Worm (Caenorhabditis elegans) whole organism, mixed stage, embryonic: ENCODE measurements around the gene F54C8.6.

ENCODE experiments used
- M03D4.4 ChIP-seq: sonication (generic microtip); optimal IDR thresholded peaks from 2 replicates; lab custom pipeline; 2017; ENCODE audit warnings: mild to moderate bottlenecking, missing genetic modification characterization, missing compliant biosample characterization
- bed-3 ChIP-seq: fragments of 200-800 bp; sonication (Bioruptor generic); optimal IDR thresholded peaks from 3 replicates; lab custom pipeline; 2018; ENCODE audit warnings: mild to moderate bottlenecking, missing genetic modification characterization, moderate library complexity, missing compliant biosample characterization
- blmp-1 ChIP-seq: fragments of 150-350 bp; optimal IDR thresholded peaks from 2 replicates; lab custom pipeline; 2014; ENCODE audit warnings: missing biosample characterization, missing genetic modification characterization
- ceh-39 ChIP-seq: fragments of 150-350 bp; optimal IDR thresholded peaks from 2 replicates; lab custom pipeline; 2014; ENCODE audit warnings: missing biosample characterization, missing genetic modification characterization
- ceh-43 ChIP-seq: fragments of 200-800 bp; sonication (Bioruptor generic); optimal IDR thresholded peaks from 2 replicates; lab custom pipeline; 2018; ENCODE audit warnings: mild to moderate bottlenecking, missing genetic modification characterization, moderate library complexity, missing compliant biosample characterization
- ceh-83 ChIP-seq: fragments of 200-800 bp; sonication (Bioruptor generic); optimal IDR thresholded peaks from 2 replicates; lab custom pipeline; 2018; ENCODE audit warnings: mild to moderate bottlenecking, missing genetic modification characterization, missing compliant biosample characterization
- ces-1 ChIP-seq: fragments of 150-350 bp; optimal IDR thresholded peaks from 2 replicates; lab custom pipeline; 2014; ENCODE audit warnings: missing biosample characterization, missing genetic modification reagents, missing genetic modification characterization
- cnd-1 ChIP-seq: fragments of 200-800 bp; sonication (Bioruptor generic); optimal IDR thresholded peaks from 2 replicates; lab custom pipeline; 2018; ENCODE audit warnings: mild to moderate bottlenecking, missing genetic modification characterization, missing compliant biosample characterization
- drap-1 ChIP-seq: fragments of 200-800 bp; sonication (Bioruptor generic); optimal IDR thresholded peaks from 3 replicates; lab custom pipeline; 2018; ENCODE audit warnings: mild to moderate bottlenecking, missing genetic modification characterization, missing compliant biosample characterization
- elt-1 ChIP-seq: sonication (generic microtip); optimal IDR thresholded peaks from 2 replicates; lab custom pipeline; 2017; ENCODE audit warnings: missing genetic modification characterization, mild to moderate bottlenecking, missing compliant biosample characterization, antibody characterized with exemption, moderate library complexity, borderline replicate concordance; ENCODE audit not compliant: insufficient read depth
- elt-3 ChIP-seq: fragments of 150-350 bp; optimal IDR thresholded peaks from 2 replicates; lab custom pipeline; 2014; ENCODE audit warnings: missing biosample characterization, missing genetic modification characterization
- flh-1 ChIP-seq: fragments of 200-800 bp; sonication (Bioruptor generic); optimal IDR thresholded peaks from 2 replicates; lab custom pipeline; 2018; ENCODE audit warnings: mild to moderate bottlenecking, missing genetic modification characterization, moderate library complexity, missing compliant biosample characterization
- ham-2 ChIP-seq: fragments of 200-800 bp; sonication (Bioruptor generic); optimal IDR thresholded peaks from 2 replicates; lab custom pipeline; 2018; ENCODE audit warnings: mild to moderate bottlenecking, missing genetic modification characterization, missing compliant biosample characterization
- hlh-1 ChIP-seq: fragments of 150-350 bp; optimal IDR thresholded peaks from 2 replicates; lab custom pipeline; 2014; ENCODE audit warnings: missing biosample characterization, missing genetic modification reagents, missing genetic modification characterization
- lin-13 ChIP-seq: fragments of 150-350 bp; optimal IDR thresholded peaks from 2 replicates; lab custom pipeline; 2014; ENCODE audit warnings: missing biosample characterization, missing genetic modification characterization
- lin-32 ChIP-seq: fragments of 200-800 bp; sonication (Bioruptor generic); optimal IDR thresholded peaks from 2 replicates; lab custom pipeline; 2018; ENCODE audit warnings: mild to moderate bottlenecking, missing genetic modification characterization, missing compliant biosample characterization
- lsy-2 ChIP-seq: fragments of 150-350 bp; optimal IDR thresholded peaks from 2 replicates; lab custom pipeline; 2014; ENCODE audit warnings: missing biosample characterization, missing genetic modification characterization
- mab-5 ChIP-seq: fragments of 150-350 bp; optimal IDR thresholded peaks from 2 replicates; lab custom pipeline; 2014; ENCODE audit warnings: missing biosample characterization, missing genetic modification characterization
- mep-1 ChIP-seq: fragments of 150-350 bp; optimal IDR thresholded peaks from 2 replicates; lab custom pipeline; 2017; ENCODE audit warnings: missing biosample characterization, missing genetic modification reagents, missing genetic modification characterization, inconsistent platforms
- mls-2 ChIP-seq: sonication (generic microtip); optimal IDR thresholded peaks from 2 replicates; lab custom pipeline; 2016; ENCODE audit warnings: mild to moderate bottlenecking, missing genetic modification characterization, moderate library complexity, missing compliant biosample characterization
- nhr-12 ChIP-seq: fragments of 150-350 bp; optimal IDR thresholded peaks from 2 replicates; lab custom pipeline; 2014; ENCODE audit warnings: missing biosample characterization, missing genetic modification characterization
- nhr-2 ChIP-seq: fragments of 150-350 bp; optimal IDR thresholded peaks from 2 replicates; lab custom pipeline; 2014; ENCODE audit warnings: missing biosample characterization, missing genetic modification characterization
- nhr-237 ChIP-seq: fragments of 150-350 bp; optimal IDR thresholded peaks from 2 replicates; lab custom pipeline; 2014; ENCODE audit warnings: missing biosample characterization, missing genetic modification characterization
- nhr-28 ChIP-seq: fragments of 150-350 bp; optimal IDR thresholded peaks from 2 replicates; lab custom pipeline; 2014; ENCODE audit warnings: missing biosample characterization, missing genetic modification characterization
- nhr-76 ChIP-seq: sonication (generic microtip); optimal IDR thresholded peaks from 2 replicates; lab custom pipeline; 2017; ENCODE audit warnings: missing biosample characterization, missing genetic modification characterization
- pha-4 ChIP-seq: fragments of 150-350 bp; optimal IDR thresholded peaks from 2 replicates; lab custom pipeline; 2018; ENCODE audit warnings: missing biosample characterization, missing genetic modification reagents, missing genetic modification characterization
- sem-2 ChIP-seq: fragments of 200-800 bp; sonication (Bioruptor generic); optimal IDR thresholded peaks from 2 replicates; lab custom pipeline; 2018; ENCODE audit warnings: mild to moderate bottlenecking, missing genetic modification characterization, missing compliant biosample characterization
- snpc-4 ChIP-seq: fragments of 150-350 bp; optimal IDR thresholded peaks from 2 replicates; lab custom pipeline; 2014; ENCODE audit warnings: missing biosample characterization, missing genetic modification characterization
- sptf-1 ChIP-seq: sonication (generic microtip); optimal IDR thresholded peaks from 2 replicates; lab custom pipeline; 2017; ENCODE audit warnings: mild to moderate bottlenecking, missing genetic modification characterization, moderate library complexity, missing compliant biosample characterization
- tbx-8 ChIP-seq: fragments of 200-800 bp; sonication (Bioruptor generic); optimal IDR thresholded peaks from 2 replicates; lab custom pipeline; 2018; ENCODE audit warnings: mild to moderate bottlenecking, missing genetic modification characterization, moderate library complexity, missing compliant biosample characterization
- unc-120 ChIP-seq: sonication (generic microtip); optimal IDR thresholded peaks from 2 replicates; lab custom pipeline; 2017; ENCODE audit warnings: missing genetic modification characterization, missing compliant biosample characterization; ENCODE audit not compliant: poor library complexity, severe bottlenecking
- unc-39 ChIP-seq: fragments of 150-350 bp; optimal IDR thresholded peaks from 2 replicates; lab custom pipeline; 2014; ENCODE audit warnings: missing biosample characterization, missing genetic modification characterization
- unc-62 ChIP-seq: fragments of 150-350 bp; optimal IDR thresholded peaks from 2 replicates; lab custom pipeline; 2014; ENCODE audit warnings: missing biosample characterization, missing genetic modification reagents, missing genetic modification characterization
- zip-8 ChIP-seq: fragments of 150-350 bp; optimal IDR thresholded peaks from 2 replicates; lab custom pipeline; 2014; ENCODE audit warnings: missing biosample characterization, missing genetic modification characterization
- ztf-11 ChIP-seq: fragments of 150-350 bp; optimal IDR thresholded peaks from 2 replicates; lab custom pipeline; 2014; ENCODE audit warnings: missing biosample characterization, missing genetic modification characterization

F54C8.6 gene

DNA sequence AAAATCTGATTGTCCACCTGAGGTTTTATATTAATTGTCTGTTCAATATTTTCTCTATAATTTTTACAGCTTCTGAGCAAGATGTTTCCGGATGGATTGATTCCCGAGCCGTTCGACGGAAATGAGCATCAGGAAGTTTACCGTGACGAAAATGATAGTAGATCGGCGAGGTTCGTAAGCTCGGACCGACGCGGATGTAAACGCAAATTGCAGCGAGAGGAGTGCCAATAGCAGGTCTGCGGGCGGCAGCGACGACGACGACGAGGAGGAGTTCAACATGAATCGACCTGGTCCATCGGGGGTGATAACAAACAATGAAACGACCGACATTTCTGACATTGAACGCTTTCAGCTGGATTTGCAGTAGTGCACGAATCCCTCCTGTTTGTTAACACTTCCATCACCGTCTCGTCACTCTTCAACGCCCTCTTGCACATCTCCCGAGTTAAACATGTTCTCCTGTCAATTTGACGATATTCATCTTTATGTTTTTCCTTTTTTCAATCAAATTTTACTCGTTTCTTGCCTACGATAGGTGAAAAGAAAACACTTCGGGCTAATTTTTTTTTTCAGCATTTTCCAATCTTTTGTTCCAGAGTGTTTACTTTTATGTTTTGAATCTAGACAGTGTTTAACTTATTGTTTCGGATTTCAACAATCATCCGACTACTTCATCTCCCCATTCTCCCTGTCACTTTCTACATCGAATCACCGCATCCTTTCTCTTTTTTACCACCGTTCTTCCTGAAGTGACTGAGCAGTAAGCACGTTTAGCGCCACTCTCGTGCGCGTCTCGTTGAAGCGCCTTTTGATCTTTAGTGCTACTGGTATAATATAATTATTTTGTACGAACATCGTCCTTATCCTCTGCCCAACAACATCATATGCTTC, 12.4 kb upstream of the F54C8.6 start:
- TF ChIP-seq flh-1 (GFP tag; lab: Kevin White, UChicago): no peak
- TF ChIP-seq mls-2: no peak
- TF ChIP-seq nhr-237: no peak
- TF ChIP-seq M03D4.4 (tag; lab: Kevin White, UChicago): no peak
- no peak for TF ChIP-seq lsy-2 (tag; lab: Kevin White, UChicago)
- no peak for TF ChIP-seq sptf-1 (tag; lab: Kevin White, UChicago)
- no peak for TF ChIP-seq lin-13 (tag; lab: Kevin White, UChicago)
- TF ChIP-seq cnd-1: no peak
- TF ChIP-seq ces-1 (GFP tag; lab: Kevin White, UChicago): no peak

DNA sequence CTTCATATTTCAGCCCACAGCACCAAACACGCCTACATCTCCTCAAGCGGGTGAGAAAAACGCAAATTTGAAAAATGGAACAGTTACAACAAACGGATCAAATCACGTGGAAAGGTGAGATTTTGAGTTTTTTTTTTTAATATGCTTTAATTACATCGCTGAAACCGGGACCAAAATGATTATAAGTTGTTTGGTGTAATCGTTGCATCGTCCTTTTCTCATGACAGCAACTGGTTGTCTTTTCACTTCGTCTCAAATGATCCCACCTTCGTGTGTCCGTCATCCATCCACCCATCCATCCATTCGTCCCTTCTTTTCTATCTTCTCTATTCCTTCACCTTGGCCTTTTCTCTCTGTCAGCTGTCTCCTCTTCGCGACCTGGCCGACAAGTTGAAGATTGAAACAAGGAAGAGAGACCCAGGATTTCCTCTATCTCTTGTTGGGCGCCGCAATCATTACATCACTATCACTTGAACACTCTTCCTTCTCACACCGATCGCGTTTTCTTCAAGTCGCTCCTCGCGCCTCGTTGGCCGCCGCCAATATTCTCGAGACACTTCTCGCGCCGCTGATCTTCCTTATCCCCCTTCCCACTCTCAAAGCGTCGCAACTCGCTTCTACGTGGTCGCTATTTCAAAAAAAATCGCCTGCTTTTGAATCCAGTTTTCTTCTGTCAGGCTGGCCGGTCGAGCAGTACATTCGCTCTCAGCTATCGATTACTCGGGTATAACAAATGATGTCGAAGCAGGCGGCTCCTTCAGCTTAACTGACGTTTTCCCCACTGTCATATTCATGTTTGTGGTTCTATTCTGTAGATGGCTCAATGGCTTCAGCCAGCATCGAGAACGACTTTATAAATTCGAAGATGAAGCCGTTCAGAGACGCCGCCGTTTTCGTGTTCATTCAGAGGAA, 7.7 kb upstream of the F54C8.6 start:
- TF ChIP-seq sptf-1 (tag; lab: Kevin White, UChicago): no peak
- TF ChIP-seq nhr-237: no peak
- no peak for TF ChIP-seq M03D4.4 (tag; lab: Kevin White, UChicago)
- TF ChIP-seq elt-3 (tag; lab: Kevin White, UChicago): no peak
- TF ChIP-seq flh-1 (GFP tag; lab: Kevin White, UChicago): no peak
- no peak for TF ChIP-seq mep-1 (tag; lab: Kevin White, UChicago)
- no peak for TF ChIP-seq ces-1 (GFP tag; lab: Kevin White, UChicago)
- TF ChIP-seq mab-5 (tag; lab: Kevin White, UChicago): no peak
- no peak for TF ChIP-seq nhr-28 (tag; lab: Kevin White, UChicago)
- no peak for TF ChIP-seq blmp-1
- no peak for TF ChIP-seq lin-32 (GFP tag; lab: Kevin White, UChicago)
- TF ChIP-seq unc-62 (GFP tag; lab: Kevin White, UChicago): peak; percentile 89
- TF ChIP-seq unc-120 (tag; lab: Kevin White, UChicago): peak; percentile 57
- TF ChIP-seq hlh-1 (tag; lab: Kevin White, UChicago): peak; percentile 88
- TF ChIP-seq zip-8 (tag; lab: Kevin White, UChicago): no peak
- TF ChIP-seq tbx-8 (GFP tag; lab: Kevin White, UChicago): no peak
- TF ChIP-seq ztf-11 (tag; lab: Kevin White, UChicago): no peak
- TF ChIP-seq, all 35 proteins: peak for 3

- no peak for TF ChIP-seq ceh-83 (GFP tag; lab: Kevin White, UChicago)
- TF ChIP-seq cnd-1: peak; percentile 18
- TF ChIP-seq elt-3 (tag; lab: Kevin White, UChicago): no peak
- peak; percentile 79 for TF ChIP-seq mep-1 (tag; lab: Kevin White, UChicago)
- TF ChIP-seq zip-8 (tag; lab: Kevin White, UChicago): no peak
- peak; percentile 96 for TF ChIP-seq lsy-2 (tag; lab: Kevin White, UChicago)
- TF ChIP-seq nhr-237: peak; percentile 7
- no peak for TF ChIP-seq ztf-11 (tag; lab: Kevin White, UChicago)
- TF ChIP-seq ces-1 (GFP tag; lab: Kevin White, UChicago): peak; percentile 45
- TF ChIP-seq drap-1 (GFP tag; lab: Kevin White, UChicago): peak; percentile 28
- TF ChIP-seq hlh-1 (tag; lab: Kevin White, UChicago): peak; percentile 3
- peak; percentile 81 for TF ChIP-seq pha-4
- no peak for TF ChIP-seq sem-2 (GFP tag; lab: Kevin White, UChicago)
- peak; percentile 36 for TF ChIP-seq mls-2
- TF ChIP-seq sptf-1 (tag; lab: Kevin White, UChicago): peak; percentile 69
- peak; percentile 30 for TF ChIP-seq unc-62 (GFP tag; lab: Kevin White, UChicago)
- no peak for TF ChIP-seq ceh-43
- TF ChIP-seq tbx-8 (GFP tag; lab: Kevin White, UChicago): no peak
- TF ChIP-seq mab-5 (tag; lab: Kevin White, UChicago): no peak
- TF ChIP-seq blmp-1: no peak
- TF ChIP-seq unc-120 (tag; lab: Kevin White, UChicago): peak; percentile 50
- no peak for TF ChIP-seq unc-39 (tag; lab: Kevin White, UChicago)
- peak; percentile 40 for TF ChIP-seq lin-13 (tag; lab: Kevin White, UChicago)
- TF ChIP-seq snpc-4: no peak
- no peak for TF ChIP-seq M03D4.4 (tag; lab: Kevin White, UChicago)
- TF ChIP-seq lin-32 (GFP tag; lab: Kevin White, UChicago): no peak
- no peak for TF ChIP-seq ham-2 (GFP tag; lab: Kevin White, UChicago)
- no peak for TF ChIP-seq nhr-76 (tag; lab: Kevin White, UChicago)
- no peak for TF ChIP-seq flh-1 (GFP tag; lab: Kevin White, UChicago)
- TF ChIP-seq ceh-39 (tag; lab: Kevin White, UChicago): peak; percentile 98
- no peak for TF ChIP-seq nhr-12 (tag; lab: Kevin White, UChicago)
- TF ChIP-seq elt-1 (tag; lab: Kevin White, UChicago): no peak
- TF ChIP-seq nhr-2: peak; percentile 2
- TF ChIP-seq nhr-28 (tag; lab: Kevin White, UChicago): no peak
- no peak for TF ChIP-seq bed-3 (GFP tag; lab: Kevin White, UChicago)
Measured at ce11 chrIII:9455980-9456658, 6.4 kb upstream of the F54C8.6 start, which contains the start of the genes rheb-1 and spk-1. Gene rheb-1, minus strand, starts transcription at chrIII:9456030. Gene spk-1, plus strand, starts transcription at chrIII:9456608.
